Fruit fly (Drosophila melanogaster) whole organism, embryonic: ENCODE measurements around the gene Obp73a.

Source experiments
- Atf-2 ChIP-seq: fragments of 200-800 bp; sonication (Bioruptor generic); optimal IDR thresholded peaks from 2 replicates; lab custom pipeline; 2016; ENCODE audit warnings: missing biosample characterization, missing genetic modification characterization
- Awh ChIP-seq: fragments of 200-800 bp; sonication (Bioruptor generic); IDR thresholded peaks from 2 replicates; pipeline ENCODE4, ENCODE4 v1.3.6; 2022; ENCODE audit warnings: missing biosample characterization, missing genetic modification characterization
- Blimp-1 ChIP-seq: fragments of 200-800 bp; sonication (Bioruptor generic); optimal IDR thresholded peaks from 3 replicates; lab custom pipeline; 2018; ENCODE audit warnings: missing biosample characterization, missing genetic modification characterization, mild to moderate bottlenecking, moderate library complexity, missing genetic modification reagents
- CG10654 ChIP-seq: fragments of 200-800 bp; sonication (Bioruptor generic); optimal IDR thresholded peaks from 2 replicates; lab custom pipeline; 2016; ENCODE audit warnings: missing biosample characterization, missing genetic modification characterization
- CG13424 ChIP-seq: fragments of 200-800 bp; sonication (Bioruptor generic); optimal IDR thresholded peaks from 2 replicates; lab custom pipeline; 2019; ENCODE audit warnings: missing biosample characterization, mild to moderate bottlenecking, missing genetic modification characterization, moderate library complexity
- CG14710 ChIP-seq: fragments of 200-800 bp; sonication (Bioruptor generic); optimal IDR thresholded peaks from 3 replicates; lab custom pipeline; 2019; ENCODE audit warnings: missing biosample characterization, mild to moderate bottlenecking, missing genetic modification characterization, moderate library complexity
- CG15269 ChIP-seq: fragments of 200-800 bp; sonication (Bioruptor generic); optimal IDR thresholded peaks from 2 replicates; lab custom pipeline; 2018; ENCODE audit warnings: missing biosample characterization, mild to moderate bottlenecking, missing genetic modification characterization, moderate library complexity
- CG15601 ChIP-seq: fragments of 200-800 bp; sonication (Bioruptor generic); optimal IDR thresholded peaks from 3 replicates; lab custom pipeline; 2019; ENCODE audit warnings: missing biosample characterization, mild to moderate bottlenecking, missing genetic modification characterization, moderate library complexity
- CG17361 ChIP-seq: fragments of 200-800 bp; sonication (Bioruptor generic); IDR thresholded peaks from 3 replicates; pipeline ENCODE4 v1.3.6; 2022; ENCODE audit warnings: missing biosample characterization, missing genetic modification characterization
- CG18262 ChIP-seq: fragments of 200-800 bp; optimal IDR thresholded peaks from 3 replicates; lab custom pipeline; 2019; ENCODE audit warnings: missing biosample characterization, mild to moderate bottlenecking, missing genetic modification characterization, moderate library complexity
- CG2116 ChIP-seq: fragments of 200-800 bp; sonication (Bioruptor generic); optimal IDR thresholded peaks from 3 replicates; lab custom pipeline; 2018; ENCODE audit warnings: missing biosample characterization, mild to moderate bottlenecking, missing genetic modification characterization
- CG2678 ChIP-seq: fragments of 200-800 bp; sonication (Bioruptor generic); optimal IDR thresholded peaks from 3 replicates; lab custom pipeline; 2019; ENCODE audit warnings: missing biosample characterization, mild to moderate bottlenecking, missing genetic modification characterization, moderate library complexity
- CG42726 ChIP-seq: fragments of 200-800 bp; sonication (Bioruptor generic); IDR thresholded peaks from 2 replicates; pipeline ENCODE4 v1.3.6; 2022; ENCODE audit warnings: missing biosample characterization, missing genetic modification characterization; ENCODE audit not compliant: partially characterized antibody
- CG8281 ChIP-seq: fragments of 200-800 bp; sonication (Bioruptor generic); optimal IDR thresholded peaks from 2 replicates; lab custom pipeline; 2018; ENCODE audit warnings: missing biosample characterization, mild to moderate bottlenecking, missing genetic modification characterization, moderate library complexity
- CG9797 ChIP-seq: fragments of 200-800 bp; sonication (Bioruptor generic); optimal IDR thresholded peaks from 3 replicates; lab custom pipeline; 2018; ENCODE audit warnings: missing biosample characterization, mild to moderate bottlenecking, missing genetic modification characterization
- D19B ChIP-seq: fragments of 200-800 bp; sonication (Bioruptor generic); optimal IDR thresholded peaks from 2 replicates; lab custom pipeline; 2017; ENCODE audit warnings: missing biosample characterization, mild to moderate bottlenecking, missing genetic modification characterization
- Dip3 ChIP-seq: fragments of 200-800 bp; sonication (Bioruptor generic); optimal IDR thresholded peaks from 3 replicates; lab custom pipeline; 2016; ENCODE audit warnings: missing biosample characterization, missing genetic modification characterization
- Ets97D ChIP-seq: fragments of 200-800 bp; sonication (Bioruptor generic); optimal IDR thresholded peaks from 3 replicates; lab custom pipeline; 2016; ENCODE audit warnings: missing biosample characterization, missing genetic modification characterization
- Lpt ChIP-seq: fragments of >200 bp; optimal IDR thresholded peaks from 2 replicates; lab custom pipeline; 2018; ENCODE audit warnings: missing biosample characterization, missing genetic modification characterization
- NfI ChIP-seq: fragments of 200-800 bp; sonication (Bioruptor generic); optimal IDR thresholded peaks from 3 replicates; lab custom pipeline; 2018; ENCODE audit warnings: missing biosample characterization, mild to moderate bottlenecking, missing genetic modification characterization, moderate library complexity
- PHDP ChIP-seq: fragments of 200-800 bp; sonication (Bioruptor generic); optimal IDR thresholded peaks from 3 replicates; lab custom pipeline; 2018; ENCODE audit warnings: missing biosample characterization, mild to moderate bottlenecking, missing genetic modification characterization, moderate library complexity
- Usf ChIP-seq: fragments of 200-800 bp; sonication (Bioruptor generic); optimal IDR thresholded peaks from 2 replicates; lab custom pipeline; 2017; ENCODE audit warnings: missing genotype, missing biosample characterization, missing genetic modification characterization
- ab ChIP-seq: fragments of 200-800 bp; sonication (Bioruptor generic); optimal IDR thresholded peaks from 2 replicates; lab custom pipeline; 2016; ENCODE audit warnings: missing biosample characterization, missing genetic modification characterization
- amos ChIP-seq: fragments of 200-800 bp; sonication (Bioruptor generic); IDR thresholded peaks from 2 replicates; pipeline ENCODE4 v1.3.6; 2022; ENCODE audit warnings: missing biosample characterization, missing genetic modification characterization; ENCODE audit not compliant: partially characterized antibody
- ara ChIP-seq: fragments of 200-800 bp; sonication (Bioruptor generic); IDR thresholded peaks from 2 replicates; pipeline ENCODE4 v1.3.6; 2022; ENCODE audit warnings: missing biosample characterization, missing genetic modification characterization
- danr ChIP-seq: fragments of 200-800 bp; sonication (Bioruptor generic); IDR thresholded peaks from 2 replicates; pipeline ENCODE4 v1.3.6; 2022; ENCODE audit warnings: missing biosample characterization, missing genetic modification characterization
- dysf ChIP-seq: fragments of 200-800 bp; sonication (Bioruptor generic); IDR thresholded peaks from 3 replicates; pipeline ENCODE4 v1.3.6; 2022; ENCODE audit warnings: missing biosample characterization, missing genetic modification characterization
- fd102C ChIP-seq: fragments of 200-800 bp; sonication (Bioruptor generic); optimal IDR thresholded peaks from 2 replicates; lab custom pipeline; 2018; ENCODE audit warnings: missing biosample characterization, mild to moderate bottlenecking, missing genetic modification characterization, moderate library complexity
- ftz-f1 ChIP-seq: fragments of 200-800 bp; sonication (Bioruptor generic); optimal IDR thresholded peaks from 2 replicates; lab custom pipeline; 2016; ENCODE audit warnings: missing biosample characterization, missing genetic modification characterization
- grau ChIP-seq: fragments of 200-800 bp; optimal IDR thresholded peaks from 3 replicates; lab custom pipeline; 2019; ENCODE audit warnings: missing biosample characterization, mild to moderate bottlenecking, missing genetic modification characterization, moderate library complexity
- h ChIP-seq: fragments of >200 bp; optimal IDR thresholded peaks from 2 replicates; lab custom pipeline; 2017
- her ChIP-seq: fragments of 200-800 bp; sonication (Bioruptor generic); optimal IDR thresholded peaks from 2 replicates; lab custom pipeline; 2016; ENCODE audit warnings: missing biosample characterization, missing genetic modification characterization
- lab ChIP-seq: fragments of 200-800 bp; sonication (Bioruptor generic); optimal IDR thresholded peaks from 3 replicates; lab custom pipeline; 2017; ENCODE audit warnings: missing biosample characterization, missing genetic modification characterization, mild to moderate bottlenecking, moderate library complexity, missing genetic modification reagents
- mld ChIP-seq: fragments of 200-800 bp; sonication (Bioruptor generic); IDR thresholded peaks from 3 replicates; pipeline ENCODE4 v1.3.6; 2022; ENCODE audit warnings: missing biosample characterization, missing genetic modification characterization; ENCODE audit not compliant: partially characterized antibody
- oc ChIP-seq: fragments of 200-800 bp; sonication (Bioruptor generic); optimal IDR thresholded peaks from 2 replicates; lab custom pipeline; 2018; ENCODE audit warnings: missing biosample characterization, mild to moderate bottlenecking, missing genetic modification characterization, moderate library complexity
- pum ChIP-seq: fragments of 200-800 bp; sonication (Bioruptor generic); optimal IDR thresholded peaks from 2 replicates; lab custom pipeline; 2016; ENCODE audit warnings: missing biosample characterization, missing genetic modification characterization
- row ChIP-seq: fragments of 200-800 bp; sonication (Bioruptor generic); IDR thresholded peaks from 3 replicates; pipeline ENCODE4 v1.3.6; 2022; ENCODE audit warnings: missing biosample characterization, missing genetic modification characterization
- slou ChIP-seq: fragments of 200-800 bp; sonication (Bioruptor generic); optimal IDR thresholded peaks from 3 replicates; lab custom pipeline; 2016; ENCODE audit warnings: missing biosample characterization, missing genetic modification characterization
- sr ChIP-seq: fragments of 200-800 bp; sonication (Bioruptor generic); IDR thresholded peaks from 3 replicates; pipeline ENCODE4 v1.3.6; 2022; ENCODE audit warnings: missing biosample characterization, missing genetic modification characterization
- stc ChIP-seq: fragments of 200-800 bp; sonication (Bioruptor generic); IDR thresholded peaks from 2 replicates; pipeline ENCODE4 v1.3.6; 2022; ENCODE audit warnings: missing biosample characterization, missing genetic modification characterization
- tgo ChIP-seq: fragments of 200-800 bp; sonication (Bioruptor generic); IDR thresholded peaks from 3 replicates; pipeline ENCODE4 v1.3.6; 2022; ENCODE audit warnings: missing biosample characterization, missing genetic modification characterization
- toy ChIP-seq: fragments of 200-800 bp; sonication (Bioruptor generic); IDR thresholded peaks from 2 replicates; pipeline ENCODE4 v1.3.6; 2022; ENCODE audit warnings: missing biosample characterization, missing genetic modification characterization
- tup ChIP-seq: fragments of 200-800 bp; sonication (Bioruptor generic); optimal IDR thresholded peaks from 2 replicates; lab custom pipeline; 2016; ENCODE audit warnings: missing biosample characterization, mild to moderate bottlenecking, missing genetic modification characterization, moderate library complexity
- twi ChIP-seq: fragments of 200-800 bp; optimal IDR thresholded peaks from 2 replicates; lab custom pipeline; 2019; ENCODE audit warnings: missing biosample characterization, mild to moderate bottlenecking, missing genetic modification characterization, moderate library complexity

Gene Obp73a

DNA sequence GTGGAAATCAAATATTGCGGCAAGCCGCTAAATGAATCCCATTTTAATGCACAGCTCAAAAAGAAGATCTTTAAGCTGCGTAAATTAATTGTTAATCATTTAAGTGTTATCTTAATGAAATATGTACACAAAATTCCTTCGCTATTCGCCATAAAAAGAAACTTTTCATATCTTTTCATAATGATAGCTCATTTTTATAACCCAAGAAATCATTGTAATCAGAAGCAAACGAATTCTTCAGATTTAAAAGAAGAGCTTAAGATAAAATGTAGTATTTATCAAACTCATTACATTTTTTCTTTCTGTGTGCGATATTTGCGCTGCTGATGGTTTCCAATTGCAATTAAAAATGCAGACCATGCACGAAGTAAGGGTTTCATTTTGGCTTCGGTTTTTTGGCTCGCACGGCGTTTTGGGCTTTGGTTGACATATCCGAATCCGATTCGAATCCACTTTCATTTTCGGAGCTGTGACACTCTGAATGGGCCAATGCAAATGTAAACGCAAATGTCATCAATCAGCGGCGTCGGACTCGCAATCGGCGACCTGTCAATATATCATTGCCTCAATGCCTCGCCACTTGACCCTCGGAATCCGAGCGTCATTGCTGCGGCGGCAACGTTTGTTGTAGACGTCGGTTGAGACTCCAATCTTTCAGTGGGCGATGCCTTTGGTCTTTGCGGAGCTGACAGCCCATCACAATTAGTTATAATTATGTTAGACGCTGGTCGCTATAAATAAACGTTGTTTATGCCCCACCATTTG, 26.6 kb upstream of the Obp73a start (continued):
- TF ChIP-seq D19B (GFP tag; lab: Kevin White, UChicago) = no peak
- no peak for TF ChIP-seq Ets97D
- TF ChIP-seq slou = no peak
- no peak for TF ChIP-seq twi (tag; lab: Kevin White, UChicago)
- TF ChIP-seq oc (tag; lab: Kevin White, UChicago) = no peak
- peak; percentile 7 for TF ChIP-seq grau (tag; lab: Kevin White, UChicago)
- peak; percentile 19 for TF ChIP-seq CG2678
- peak; percentile 42 for TF ChIP-seq Blimp-1 (GFP tag; lab: Kevin White, UChicago)
- TF ChIP-seq CG13424 (tag; lab: Kevin White, UChicago) = peak; percentile 42
- no peak for TF ChIP-seq mld (GFP tag; lab: Robert Waterston, UW)
- peak; percentile 76 for TF ChIP-seq sr (GFP tag; lab: Robert Waterston, UW)
- TF ChIP-seq Lpt (GFP tag; lab: Kevin White, UChicago) = no peak
- TF ChIP-seq CG8281 = peak; percentile 95
- TF ChIP-seq NfI (GFP tag; lab: Kevin White, UChicago) = no peak
- TF ChIP-seq tgo (GFP tag; lab: Robert Waterston, UW) = no peak
- TF ChIP-seq CG18262 (tag; lab: Kevin White, UChicago) = peak; percentile 13
- no peak for TF ChIP-seq stc (GFP tag; lab: Robert Waterston, UW)
- TF ChIP-seq h (lab: Kevin White, UChicago) = no peak
- no peak for TF ChIP-seq CG15601 (tag; lab: Kevin White, UChicago)
- TF ChIP-seq CG9797 = no peak
- no peak for TF ChIP-seq dysf
- no peak for TF ChIP-seq CG14710
- TF ChIP-seq pum (GFP tag; lab: Kevin White, UChicago) = no peak
- TF ChIP-seq ab (GFP tag; lab: Kevin White, UChicago) = no peak
- TF ChIP-seq her (GFP tag; lab: Kevin White, UChicago) = no peak
- 0 out of 2 replicates have a peak, but pooled peaks have one; percentile 15 for TF ChIP-seq Awh
- no peak for TF ChIP-seq Dip3 (GFP tag; lab: Kevin White, UChicago)
- 0 out of 3 replicates have a peak, but pooled peaks have one; percentile 22 for TF ChIP-seq CG17361
- TF ChIP-seq Usf (GFP tag; lab: Kevin White, UChicago) = no peak
- TF ChIP-seq toy (GFP tag; lab: Robert Waterston, UW) = no peak
- no peak for TF ChIP-seq CG42726 (GFP tag; lab: Robert Waterston, UW)
- no peak for TF ChIP-seq tup (GFP tag; lab: Kevin White, UChicago)
- no peak for TF ChIP-seq ftz-f1 (GFP tag; lab: Kevin White, UChicago)
- TF ChIP-seq PHDP (tag; lab: Kevin White, UChicago) = peak; percentile 17
- no peak for TF ChIP-seq ara (GFP tag; lab: Robert Waterston, UW)
- TF ChIP-seq CG15269 = peak; percentile 17
- no peak for TF ChIP-seq CG2116 (GFP tag; lab: Kevin White, UChicago)
- no peak for TF ChIP-seq amos
- TF ChIP-seq lab = no peak
- TF ChIP-seq Atf-2 (GFP tag; lab: Kevin White, UChicago) = no peak
- no peak for TF ChIP-seq danr (GFP tag; lab: Robert Waterston, UW)
- no peak for TF ChIP-seq fd102C (GFP tag; lab: Kevin White, UChicago)
- TF ChIP-seq row (GFP tag; lab: Robert Waterston, UW) = no peak
- no peak for TF ChIP-seq CG10654
